Fruit fly (Drosophila melanogaster) whole organism, prepupa: ENCODE measurements around the gene CG32371.

Experiments
- Blimp-1 ChIP-seq: fragments of 200-800 bp; sonication (Bioruptor generic); optimal IDR thresholded peaks from 3 replicates; lab custom pipeline; 2017; ENCODE audit warnings: missing biosample characterization, missing genetic modification characterization, mild to moderate bottlenecking, moderate library complexity, missing genetic modification reagents
- CG10631 ChIP-seq: fragments of 200-800 bp; sonication (Bioruptor generic); optimal IDR thresholded peaks from 2 replicates; lab custom pipeline; 2016; ENCODE audit warnings: missing biosample characterization, missing genetic modification characterization
- CG10669 ChIP-seq: fragments of 200-800 bp; sonication (Bioruptor generic); optimal IDR thresholded peaks from 3 replicates; lab custom pipeline; 2018; ENCODE audit warnings: missing biosample characterization, mild to moderate bottlenecking, missing genetic modification characterization, moderate library complexity
- CG11294 ChIP-seq: fragments of 200-800 bp; sonication (Bioruptor generic); IDR thresholded peaks from 2 replicates; pipeline ENCODE4 v1.3.6; 2022; ENCODE audit warnings: missing biosample characterization, missing genetic modification characterization
- CG11762 ChIP-seq: fragments of 200-800 bp; sonication (Bioruptor generic); optimal IDR thresholded peaks from 3 replicates; lab custom pipeline; 2016; ENCODE audit warnings: missing biosample characterization, missing genetic modification characterization; ENCODE audit not compliant: insufficient read depth
- CG11902 ChIP-seq: fragments of 200-800 bp; sonication (Bioruptor generic); optimal IDR thresholded peaks from 3 replicates; lab custom pipeline; 2016; ENCODE audit warnings: missing biosample characterization, missing genetic modification characterization
- CG15336 ChIP-seq: fragments of 200-800 bp; sonication (Bioruptor generic); IDR thresholded peaks from 2 replicates; pipeline ENCODE4 v1.3.6; 2022; ENCODE audit warnings: missing biosample characterization, missing genetic modification characterization
- CG1621 ChIP-seq: fragments of 200-800 bp; sonication (Bioruptor generic); optimal IDR thresholded peaks from 3 replicates; lab custom pipeline; 2018; ENCODE audit warnings: missing biosample characterization, mild to moderate bottlenecking, missing genetic modification characterization
- CG31627 ChIP-seq: fragments of 200-800 bp; sonication (Bioruptor generic); optimal IDR thresholded peaks from 3 replicates; lab custom pipeline; 2016; ENCODE audit warnings: missing biosample characterization, missing genetic modification characterization
- CG32006 ChIP-seq: fragments of 200-800 bp; sonication (Bioruptor generic); optimal IDR thresholded peaks from 3 replicates; lab custom pipeline; 2017; ENCODE audit warnings: missing biosample characterization, mild to moderate bottlenecking, missing genetic modification characterization
- CG34406 ChIP-seq: fragments of 200-800 bp; sonication (Bioruptor generic); optimal IDR thresholded peaks from 3 replicates; lab custom pipeline; 2016; ENCODE audit warnings: missing biosample characterization, missing genetic modification characterization
- CG4318 ChIP-seq: fragments of 200-800 bp; sonication (Bioruptor generic); optimal IDR thresholded peaks from 3 replicates; lab custom pipeline; 2017; ENCODE audit warnings: missing biosample characterization, mild to moderate bottlenecking, missing genetic modification characterization
- CG6276 ChIP-seq: fragments of 200-800 bp; sonication (Bioruptor generic); optimal IDR thresholded peaks from 2 replicates; lab custom pipeline; 2017; ENCODE audit warnings: missing biosample characterization, mild to moderate bottlenecking, missing genetic modification characterization
- CG6792 ChIP-seq: fragments of 200-800 bp; sonication (Bioruptor generic); optimal IDR thresholded peaks from 3 replicates; lab custom pipeline; 2016; ENCODE audit warnings: missing biosample characterization, missing genetic modification characterization
- CG6808 ChIP-seq: fragments of 200-800 bp; sonication (Bioruptor generic); optimal IDR thresholded peaks from 3 replicates; lab custom pipeline; 2017; ENCODE audit warnings: missing biosample characterization, missing genetic modification characterization, mild to moderate bottlenecking, moderate library complexity, missing genetic modification reagents
- CG6854 ChIP-seq: fragments of 200-800 bp; sonication (Bioruptor generic); optimal IDR thresholded peaks from 2 replicates; lab custom pipeline; 2017; ENCODE audit warnings: missing biosample characterization, mild to moderate bottlenecking, missing genetic modification characterization
- CG7368 ChIP-seq: fragments of 200-800 bp; sonication (Bioruptor generic); optimal IDR thresholded peaks from 3 replicates; lab custom pipeline; 2016; ENCODE audit warnings: missing biosample characterization, missing genetic modification characterization
- CG8319 ChIP-seq: fragments of 200-800 bp; sonication (Bioruptor generic); optimal IDR thresholded peaks from 3 replicates; lab custom pipeline; 2016; ENCODE audit warnings: missing biosample characterization, missing genetic modification characterization
- CG8632 ChIP-seq: fragments of 200-800 bp; sonication (Bioruptor generic); optimal IDR thresholded peaks from 3 replicates; lab custom pipeline; 2016; ENCODE audit warnings: missing biosample characterization, missing genetic modification characterization
- CG9139 ChIP-seq: fragments of 200-800 bp; sonication (Bioruptor generic); optimal IDR thresholded peaks from 3 replicates; lab custom pipeline; 2017; ENCODE audit warnings: missing biosample characterization, mild to moderate bottlenecking, missing genetic modification characterization
- Eip75B ChIP-seq: fragments of 200-800 bp; sonication (Bioruptor generic); optimal IDR thresholded peaks from 3 replicates; lab custom pipeline; 2016; ENCODE audit warnings: missing biosample characterization, missing genetic modification characterization
- Eip78C ChIP-seq: fragments of 200-800 bp; sonication (Bioruptor generic); peaks from one replicate; lab custom pipeline; 2016; ENCODE audit warnings: missing biosample characterization, missing genetic modification characterization
- Eip93F ChIP-seq: fragments of 200-800 bp; sonication (Bioruptor generic); optimal IDR thresholded peaks from 2 replicates; lab custom pipeline; 2016; ENCODE audit warnings: missing biosample characterization, mild to moderate bottlenecking, missing genetic modification characterization
- Ets21C ChIP-seq: fragments of 200-800 bp; sonication (Bioruptor generic); optimal IDR thresholded peaks from 3 replicates; lab custom pipeline; 2016; ENCODE audit warnings: missing biosample characterization, missing genetic modification characterization
- Ets96B ChIP-seq: fragments of 200-800 bp; optimal IDR thresholded peaks from 2 replicates; lab custom pipeline; 2019; ENCODE audit warnings: missing biosample characterization, mild to moderate bottlenecking, missing genetic modification characterization, moderate library complexity
- Gug ChIP-seq: fragments of 200-800 bp; sonication (Bioruptor generic); IDR thresholded peaks from 2 replicates; pipeline ENCODE4 v1.3.6; 2022; ENCODE audit warnings: missing biosample characterization, missing genetic modification characterization
- Hr39 ChIP-seq: fragments of 200-800 bp; sonication (Bioruptor generic); optimal IDR thresholded peaks from 2 replicates; lab custom pipeline; 2016; ENCODE audit warnings: missing biosample characterization, missing genetic modification characterization
- Hr4 ChIP-seq: fragments of 200-800 bp; sonication (Bioruptor generic); optimal IDR thresholded peaks from 3 replicates; lab custom pipeline; 2016; ENCODE audit warnings: missing biosample characterization, missing genetic modification characterization
- Lpt ChIP-seq: fragments of 200-800 bp; sonication (Bioruptor generic); optimal IDR thresholded peaks from 3 replicates; lab custom pipeline; 2016; ENCODE audit warnings: missing biosample characterization, missing genetic modification characterization
- Met ChIP-seq: fragments of 200-800 bp; sonication (Bioruptor generic); optimal IDR thresholded peaks from 3 replicates; lab custom pipeline; 2016; ENCODE audit warnings: missing biosample characterization, missing genetic modification characterization
- OdsH ChIP-seq: fragments of 200-800 bp; sonication (Bioruptor generic); optimal IDR thresholded peaks from 3 replicates; lab custom pipeline; 2016; ENCODE audit warnings: missing biosample characterization, missing genetic modification characterization
- Smox ChIP-seq: fragments of 200-800 bp; sonication (Bioruptor generic); optimal IDR thresholded peaks from 3 replicates; lab custom pipeline; 2016; ENCODE audit warnings: missing biosample characterization, missing genetic modification characterization
- Sox102F ChIP-seq: fragments of 200-800 bp; sonication (Bioruptor generic); optimal IDR thresholded peaks from 2 replicates; lab custom pipeline; 2016; ENCODE audit warnings: missing biosample characterization, mild to moderate bottlenecking, missing genetic modification characterization
- Sox14 ChIP-seq: fragments of 200-800 bp; sonication (Bioruptor generic); optimal IDR thresholded peaks from 3 replicates; lab custom pipeline; 2016; ENCODE audit warnings: missing biosample characterization, missing genetic modification characterization
- Sox15 ChIP-seq: fragments of 200-800 bp; sonication (Bioruptor generic); optimal IDR thresholded peaks from 3 replicates; lab custom pipeline; 2016; ENCODE audit warnings: missing biosample characterization, missing genetic modification characterization
- achi ChIP-seq: fragments of 200-800 bp; sonication (Bioruptor generic); optimal IDR thresholded peaks from 3 replicates; lab custom pipeline; 2016; ENCODE audit warnings: missing biosample characterization, missing genetic modification characterization
- acj6 ChIP-seq: fragments of 200-800 bp; sonication (Bioruptor generic); optimal IDR thresholded peaks from 3 replicates; lab custom pipeline; 2016; ENCODE audit warnings: missing biosample characterization, missing genetic modification characterization
- cyc ChIP-seq: fragments of 200-800 bp; sonication (Bioruptor generic); optimal IDR thresholded peaks from 3 replicates; lab custom pipeline; 2016; ENCODE audit warnings: missing biosample characterization, missing genetic modification characterization
- dsx ChIP-seq: fragments of 200-800 bp; optimal IDR thresholded peaks from 3 replicates; lab custom pipeline; 2019; ENCODE audit warnings: missing biosample characterization, mild to moderate bottlenecking, missing genetic modification characterization, moderate library complexity; ENCODE audit not compliant: poor library complexity, severe bottlenecking
- esn ChIP-seq: fragments of 200-800 bp; sonication (Bioruptor generic); optimal IDR thresholded peaks from 2 replicates; lab custom pipeline; 2016; ENCODE audit warnings: missing biosample characterization, mild to moderate bottlenecking, missing genetic modification characterization, moderate library complexity
- fd85E ChIP-seq: fragments of 200-800 bp; sonication (Bioruptor generic); optimal IDR thresholded peaks from 3 replicates; lab custom pipeline; 2016; ENCODE audit warnings: missing biosample characterization, missing genetic modification characterization
- lz ChIP-seq: fragments of 200-800 bp; sonication (Bioruptor generic); optimal IDR thresholded peaks from 3 replicates; lab custom pipeline; 2016; ENCODE audit warnings: missing biosample characterization, missing genetic modification characterization
- net ChIP-seq: fragments of 200-800 bp; sonication (Bioruptor generic); optimal IDR thresholded peaks from 3 replicates; lab custom pipeline; 2016; ENCODE audit warnings: missing biosample characterization, missing genetic modification characterization
- pdm3 ChIP-seq: fragments of 200-800 bp; sonication (Bioruptor generic); optimal IDR thresholded peaks from 3 replicates; lab custom pipeline; 2016; ENCODE audit warnings: missing biosample characterization, missing genetic modification characterization
- salr ChIP-seq, 2 experiments: fragments of 200-800 bp; sonication (Bioruptor generic); optimal IDR thresholded peaks; 3 replicates each; lab custom pipeline; 2016 to 2018; ENCODE audit warnings: missing biosample characterization in 2 of 2, missing genetic modification characterization in 2 of 2, mild to moderate bottlenecking in 1 of 2
- spab ChIP-seq: fragments of 200-800 bp; sonication (Bioruptor generic); optimal IDR thresholded peaks from 2 replicates; lab custom pipeline; 2017; ENCODE audit warnings: missing biosample characterization, mild to moderate bottlenecking, missing genetic modification characterization, missing genetic modification reagents
- ss ChIP-seq, 2 experiments: fragments of 200-800 bp; sonication (Bioruptor generic); optimal IDR thresholded peaks; 2 replicates in 1 of 2; 3 replicates in 1 of 2; lab custom pipeline; 2017 to 2018; ENCODE audit warnings: mild to moderate bottlenecking in 2 of 2, missing biosample characterization in 2 of 2, missing genetic modification characterization in 2 of 2, moderate library complexity in 1 of 2
- svp ChIP-seq: fragments of 200-800 bp; sonication (Bioruptor generic); peaks from one replicate; lab custom pipeline; 2016; ENCODE audit warnings: missing biosample characterization, missing genetic modification characterization
- topi ChIP-seq: fragments of 200-800 bp; sonication (Bioruptor generic); optimal IDR thresholded peaks from 3 replicates; lab custom pipeline; 2016; ENCODE audit warnings: missing biosample characterization, missing genetic modification characterization
- vri ChIP-seq: fragments of 200-800 bp; sonication (Bioruptor generic); optimal IDR thresholded peaks from 3 replicates; lab custom pipeline; 2016; ENCODE audit warnings: missing biosample characterization, mild to moderate bottlenecking, missing genetic modification characterization

Gene CG32371

DNA sequence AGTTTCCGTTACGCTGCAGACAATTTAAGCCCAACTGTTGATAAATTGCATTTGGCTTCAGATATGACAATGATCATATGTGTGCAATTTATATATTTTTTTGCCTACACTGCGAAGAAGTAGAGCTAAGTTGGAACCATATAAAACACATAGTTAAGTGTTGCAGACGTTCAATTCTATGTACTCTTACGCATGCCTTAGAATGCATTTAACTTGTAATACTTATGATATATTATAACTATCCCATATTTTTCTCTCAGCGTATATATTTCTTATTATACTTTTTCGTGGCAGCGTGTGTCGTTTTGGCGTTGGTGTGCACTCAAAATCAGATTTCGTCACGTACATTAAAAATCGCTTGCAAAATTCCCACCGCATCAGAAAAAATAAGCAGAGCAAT, 15.2 kb upstream of the CG32371 start:
- TF ChIP-seq cyc (peak; percentile 79), net (peak; percentile 69), CG11902 (peak; percentile 60), CG15336 (GFP tag; lab: Robert Waterston, UW) (peak; percentile 76), lz (GFP tag; lab: Kevin White, UChicago) (peak; percentile 62), CG8632 (GFP tag; lab: Kevin White, UChicago) (peak; percentile 55), CG1621 (tag; lab: Kevin White, UChicago) (no peak), CG11762 (peak; percentile 61), Gug (GFP tag; lab: Robert Waterston, UW) (no peak; the same call in 1 of the 2 replicates), Sox15 (GFP tag; lab: Kevin White, UChicago) (peak; percentile 43), ss (GFP tag; optimal IDR thresholded peaks at IDR 0.05; lab: Kevin White, UChicago) (no peak), Sox102F (GFP tag; lab: Kevin White, UChicago) (peak; percentile 71), Hr39 (GFP tag; lab: Kevin White, UChicago) (peak; percentile 79), CG8319 (GFP tag; lab: Kevin White, UChicago) (peak; percentile 28), OdsH (GFP tag; lab: Kevin White, UChicago) (peak; percentile 68), Eip75B (GFP tag; lab: Kevin White, UChicago) (peak; percentile 21), spab (no peak), vri (GFP tag; lab: Kevin White, UChicago) (peak; percentile 64), CG6276 (peak; percentile 55), CG6808 (GFP tag; lab: Kevin White, UChicago) (no peak), Smox (GFP tag; lab: Kevin White, UChicago) (peak; percentile 76), Eip78C (GFP tag; lab: Kevin White, UChicago) (peak; percentile 64), CG10669 (no peak), pdm3 (GFP tag; lab: Kevin White, UChicago) (peak; percentile 66), CG10631 (GFP tag; lab: Kevin White, UChicago) (peak; percentile 41), svp (GFP tag; lab: Kevin White, UChicago) (peak; percentile 90), CG11294 (GFP tag; lab: Robert Waterston, UW) (peak; percentile 60; the same call in 1 of the 2 replicates), dsx (GFP tag; lab: Kevin White, UChicago) (no peak), fd85E (no peak), topi (GFP tag; lab: Kevin White, UChicago) (peak; percentile 81), achi (GFP tag; lab: Kevin White, UChicago) (peak; percentile 57), CG6854 (no peak), Eip93F (no peak), Blimp-1 (peak; percentile 24), Ets21C (GFP tag; lab: Kevin White, UChicago) (peak; percentile 48), CG9139 (GFP tag; lab: Kevin White, UChicago) (no peak), salr (GFP tag; optimal IDR thresholded peaks at IDR 0.05; lab: Kevin White, UChicago) (peak in 1 of 2 experiments; percentile 8), Sox14 (GFP tag; lab: Kevin White, UChicago) (peak; percentile 62), Met (GFP tag; lab: Kevin White, UChicago) (peak; percentile 78), CG31627 (GFP tag; lab: Kevin White, UChicago) (peak; percentile 80), Hr4 (GFP tag; lab: Kevin White, UChicago) (peak; percentile 68), esn (peak; percentile 75), CG34406 (GFP tag; lab: Kevin White, UChicago) (peak; percentile 69), CG6792 (GFP tag; lab: Kevin White, UChicago) (peak; percentile 31), CG7368 (no peak), Ets96B (tag; lab: Kevin White, UChicago) (no peak), CG32006 (GFP tag; lab: Kevin White, UChicago) (no peak), CG4318 (GFP tag; lab: Kevin White, UChicago) (peak; percentile 9), acj6 (GFP tag; lab: Kevin White, UChicago) (peak; percentile 67), Lpt (GFP tag; lab: Kevin White, UChicago) (no peak)
- TF ChIP-seq, all 60 proteins: peak for 35
